Worm (Caenorhabditis elegans): ENCODE data around the gene pqn-78.

ce11 chrIV:15613141-15613540 is 18.3 kb upstream of the pqn-78 start:
- TF ChIP-seq nhr-237 (tag; optimal IDR thresholded peaks at IDR 0.05): no peak
- TF ChIP-seq nhr-28 (tag; optimal IDR thresholded peaks at IDR 0.05): no peak
- TF ChIP-seq lin-39 (tag; optimal IDR thresholded peaks at IDR 0.05): no peak
- no peak for TF ChIP-seq egl-13 (tag; optimal IDR thresholded peaks at IDR 0.05)
- no peak for TF ChIP-seq blmp-1 (tag; optimal IDR thresholded peaks at IDR 0.05)
- TF ChIP-seq elt-3 (tag; optimal IDR thresholded peaks at IDR 0.05): no peak
- TF ChIP-seq fos-1 (tag; optimal IDR thresholded peaks at IDR 0.05): no peak
- TF ChIP-seq nhr-77 (tag; optimal IDR thresholded peaks at IDR 0.05): no peak
- no peak for TF ChIP-seq snu-23 (GFP tag; optimal IDR thresholded peaks at IDR 0.05)
- TF ChIP-seq unc-130 (tag; optimal IDR thresholded peaks at IDR 0.05): no peak
